Fruit fly (Drosophila melanogaster) whole organism, adult: ENCODE data around the gene CG11927.

Source experiments
- CG7101 ChIP-seq: fragments of 200-800 bp; sonication (Bioruptor generic); optimal IDR thresholded peaks from 2 replicates; lab custom pipeline; 2018; ENCODE audit warnings: missing biosample characterization, mild to moderate bottlenecking, missing genetic modification characterization, moderate library complexity
- Crg-1 ChIP-seq: fragments of 200-800 bp; sonication (Bioruptor generic); optimal IDR thresholded peaks from 2 replicates; lab custom pipeline; 2016; ENCODE audit warnings: missing biosample characterization, missing genetic modification characterization
- bab1 ChIP-seq: fragments of 200-800 bp; sonication (Bioruptor generic); optimal IDR thresholded peaks from 3 replicates; lab custom pipeline; 2019; ENCODE audit warnings: missing biosample characterization, mild to moderate bottlenecking, missing genetic modification characterization, moderate library complexity
- kay ChIP-seq: fragments of 200-800 bp; sonication (Bioruptor generic); peaks from one replicate; lab custom pipeline; 2016; ENCODE audit warnings: missing biosample characterization, missing genetic modification characterization, borderline replicate concordance
- pad ChIP-seq: fragments of 200-800 bp; sonication (Bioruptor generic); optimal IDR thresholded peaks from 3 replicates; lab custom pipeline; 2017; ENCODE audit warnings: missing biosample characterization, missing genetic modification characterization, mild to moderate bottlenecking, moderate library complexity, missing genetic modification reagents

DNA sequence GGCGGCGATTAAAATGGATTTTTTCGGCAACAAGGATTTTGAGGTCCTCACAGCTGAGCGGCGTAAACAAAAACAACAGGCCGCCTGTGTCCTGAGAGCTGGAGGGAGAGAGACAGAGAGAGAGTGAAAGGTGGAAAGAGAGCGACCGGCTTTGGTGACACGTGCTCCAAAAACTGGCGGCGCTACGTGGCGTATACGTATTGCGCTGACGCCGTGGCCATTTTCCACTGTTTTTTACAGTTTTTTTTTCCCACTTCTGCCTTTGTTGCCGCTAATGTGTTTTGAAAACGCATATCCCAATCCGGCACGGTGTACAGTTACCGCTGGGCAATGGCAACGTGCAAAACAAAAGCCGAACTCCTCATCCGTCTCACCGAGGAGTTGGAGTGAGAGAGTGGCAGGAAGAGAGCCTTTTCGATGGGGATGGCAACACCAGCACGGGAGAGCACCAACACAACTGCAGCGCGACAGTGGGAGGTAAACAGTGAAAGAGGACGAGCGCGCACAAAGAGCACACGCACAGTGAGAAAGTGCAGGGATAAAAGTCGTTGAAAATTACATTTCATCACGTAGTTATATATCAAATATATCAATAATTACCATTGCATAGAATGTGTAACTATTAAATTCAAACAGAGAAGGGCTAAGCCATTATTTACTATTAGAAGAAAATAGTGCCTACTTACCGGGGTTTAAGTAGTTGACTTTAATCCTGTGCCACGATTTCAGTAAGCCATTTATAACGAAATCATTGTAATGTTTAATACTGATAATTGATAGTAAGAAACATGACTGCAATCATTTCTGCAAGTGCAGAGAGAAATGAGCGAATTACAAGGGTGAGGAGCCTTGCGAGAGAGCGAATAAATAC is 26.9 kb upstream of the CG11927 start:
- TF ChIP-seq Crg-1 (GFP tag; lab: Kevin White, UChicago) (no peak), kay (GFP tag; lab: Kevin White, UChicago) (no peak), bab1 (GFP tag; lab: Kevin White, UChicago) (no peak), CG7101 (tag; lab: Kevin White, UChicago) (no peak), pad (no peak)
